Fruit fly (Drosophila melanogaster): ENCODE measurements around the gene CG9215.

The CG9215 gene

dm6 chrX:15591721-15592491 is 9.2 kb upstream of the CG9215 start (continued):
- TF ChIP-seq Adf1 (GFP tag; IDR thresholded peaks at IDR 0.05) (0 out of 2 replicates have a peak, but pooled peaks have one; percentile 15), CG4328 (GFP tag; optimal IDR thresholded peaks at IDR 0.05) (no peak), Bteb2 (GFP tag; optimal IDR thresholded peaks at IDR 0.05) (no peak), CG34224 (GFP tag; IDR thresholded peaks at IDR 0.05; ENCODE audit: partially characterized antibody) (no peak), CG6689 (GFP tag; IDR thresholded peaks at IDR 0.05) (peak; percentile 52; the same call in 1 of the 2 replicates), corto (GFP tag; optimal IDR thresholded peaks at IDR 0.05) (no peak), dysf (GFP tag; IDR thresholded peaks at IDR 0.05) (peak; percentile 68), bsh (GFP tag; optimal IDR thresholded peaks at IDR 0.05) (peak in 1 of 2 experiments; percentile 57), nerfin-1 (tag; optimal IDR thresholded peaks at IDR 0.05) (peak; percentile 17), CG2120 (GFP tag; optimal IDR thresholded peaks at IDR 0.05) (peak; percentile 54), CG9797 (GFP tag; optimal IDR thresholded peaks at IDR 0.05) (no peak), CG1792 (GFP tag; optimal IDR thresholded peaks at IDR 0.05) (no peak), CG1233 (GFP tag; optimal IDR thresholded peaks at IDR 0.05) (no peak), Opbp (GFP tag; IDR thresholded peaks at IDR 0.05; ENCODE audit: partially characterized antibody) (no peak), nom (GFP tag; optimal IDR thresholded peaks at IDR 0.05) (no peak), tio (GFP tag; optimal IDR thresholded peaks at IDR 0.05) (no peak), CG9609 (GFP tag; optimal IDR thresholded peaks at IDR 0.05) (no peak), schlank (tag; optimal IDR thresholded peaks at IDR 0.05) (no peak), CG15073 (GFP tag; optimal IDR thresholded peaks at IDR 0.05) (no peak), CG33557 (GFP tag; optimal IDR thresholded peaks at IDR 0.05) (no peak), CG12769 (tag; optimal IDR thresholded peaks at IDR 0.05) (no peak), H2.0 (GFP tag; IDR thresholded peaks at IDR 0.05) (no peak), sug (tag; optimal IDR thresholded peaks at IDR 0.05) (no peak), her (GFP tag; optimal IDR thresholded peaks at IDR 0.05) (peak; percentile 23), CG3281 (GFP tag; optimal IDR thresholded peaks at IDR 0.05) (peak; percentile 49), tna (GFP tag; IDR thresholded peaks at IDR 0.05; ENCODE audit: partially characterized antibody) (no peak), kni (GFP tag; optimal IDR thresholded peaks at IDR 0.05) (no peak), Med (GFP tag) (peak; percentile 76), Stat92E (GFP tag; optimal IDR thresholded peaks at IDR 0.05) (no peak), wdn (GFP tag; IDR thresholded peaks at IDR 0.05) (no peak), stwl (tag; optimal IDR thresholded peaks at IDR 0.05) (no peak), CG4820 (GFP tag; optimal IDR thresholded peaks at IDR 0.05) (peak; percentile 19), CG2712 (tag; optimal IDR thresholded peaks at IDR 0.05) (peak; percentile 23), Sry-β (GFP tag; optimal IDR thresholded peaks at IDR 0.05) (no peak), vfl (GFP tag; optimal IDR thresholded peaks at IDR 0.05) (no peak), nerfin-2 (GFP tag; IDR thresholded peaks at IDR 0.05; ENCODE audit: partially characterized antibody) (no peak), CG10366 (GFP tag; IDR thresholded peaks at IDR 0.05) (no peak; the same call in 1 of the 2 replicates), CG10462 (GFP tag; optimal IDR thresholded peaks at IDR 0.05) (peak; percentile 11), slp2 (GFP tag; optimal IDR thresholded peaks at IDR 0.05) (no peak), CG9817 (tag; optimal IDR thresholded peaks at IDR 0.05) (peak; percentile 37), CG11398 (GFP tag; optimal IDR thresholded peaks at IDR 0.05) (peak; percentile 10), Ptx1 (GFP tag; IDR thresholded peaks at IDR 0.05) (peak; percentile 55), sob (GFP tag; IDR thresholded peaks at IDR 0.05) (0 out of 2 replicates have a peak, but pooled peaks have one; percentile 29), Rx (GFP tag; IDR thresholded peaks at IDR 0.05) (no peak), MBD-R2 (GFP tag; IDR thresholded peaks at IDR 0.05) (no peak), odd (GFP tag; optimal IDR thresholded peaks at IDR 0.05) (no peak), Awh (GFP tag; IDR thresholded peaks at IDR 0.05) (peak; percentile 45; the same call in 1 of the 2 replicates), tll (GFP tag; optimal IDR thresholded peaks at IDR 0.05) (no peak)

All from whole organism, embryonic.